Worm (Caenorhabditis elegans) whole organism, late embryonic: ENCODE data around the gene ran-1.
"Not testable (repeated sequence)": the region's sequence is repeated elsewhere in the genome, so short reads cannot be mapped to it uniquely, and the experiment has no call there.

Experiments used
- K02D7.2 ChIP-seq: sonication (generic microtip); optimal IDR thresholded peaks from 2 replicates; lab custom pipeline; 2017; ENCODE audit warnings: mild to moderate bottlenecking, missing genetic modification characterization, missing compliant biosample characterization
- K09A11.1 ChIP-seq: sonication (generic microtip); optimal IDR thresholded peaks from 2 replicates; lab custom pipeline; 2017; ENCODE audit warnings: antibody characterized with exemption, mild to moderate bottlenecking, missing genetic modification characterization, missing compliant biosample characterization; ENCODE audit not compliant: insufficient read depth
- ahr-1 ChIP-seq: sonication (generic microtip); optimal IDR thresholded peaks from 2 replicates; lab custom pipeline; 2016; ENCODE audit warnings: missing genetic modification characterization, missing compliant biosample characterization
- ama-1 ChIP-seq: fragments of 150-350 bp; optimal IDR thresholded peaks from 2 replicates; lab custom pipeline; 2014
- ceh-14 ChIP-seq: sonication (generic microtip); optimal IDR thresholded peaks from 2 replicates; lab custom pipeline; 2016; ENCODE audit warnings: missing genotype, missing genetic modification characterization, missing compliant biosample characterization
- ceh-19 ChIP-seq: fragments of 200-800 bp; sonication (Bioruptor generic); optimal IDR thresholded peaks from 2 replicates; lab custom pipeline; 2018; ENCODE audit warnings: mild to moderate bottlenecking, missing genetic modification characterization, missing compliant biosample characterization
- ceh-2 ChIP-seq: sonication (generic microtip); optimal IDR thresholded peaks from 2 replicates; lab custom pipeline; 2016; ENCODE audit warnings: missing genotype, missing genetic modification characterization, missing compliant biosample characterization
- ceh-24 ChIP-seq: sonication (generic microtip); optimal IDR thresholded peaks from 2 replicates; lab custom pipeline; 2016; ENCODE audit warnings: mild to moderate bottlenecking, missing genetic modification characterization, missing compliant biosample characterization
- ceh-30 ChIP-seq: fragments of 150-350 bp; optimal IDR thresholded peaks from 2 replicates; lab custom pipeline; 2014; ENCODE audit warnings: missing biosample characterization, missing genetic modification characterization
- ceh-34 ChIP-seq: sonication (generic microtip); optimal IDR thresholded peaks from 2 replicates; lab custom pipeline; 2016; ENCODE audit warnings: mild to moderate bottlenecking, missing genetic modification characterization, missing compliant biosample characterization
- ceh-48 ChIP-seq: sonication (generic microtip); optimal IDR thresholded peaks from 2 replicates; lab custom pipeline; 2016; ENCODE audit warnings: missing genetic modification characterization, inconsistent platforms, missing compliant biosample characterization
- ceh-9 ChIP-seq: sonication (generic microtip); optimal IDR thresholded peaks from 2 replicates; lab custom pipeline; 2016; ENCODE audit warnings: mild to moderate bottlenecking, missing genetic modification characterization, inconsistent platforms, missing compliant biosample characterization
- che-1 ChIP-seq: sonication (generic microtip); optimal IDR thresholded peaks from 2 replicates; lab custom pipeline; 2016; ENCODE audit warnings: mild to moderate bottlenecking, missing genetic modification characterization, missing compliant biosample characterization
- elt-2 ChIP-seq: sonication (generic microtip); optimal IDR thresholded peaks from 2 replicates; lab custom pipeline; 2016; ENCODE audit warnings: missing genetic modification reagents, missing genetic modification characterization, missing compliant biosample characterization
- elt-4 ChIP-seq: sonication (generic microtip); optimal IDR thresholded peaks from 2 replicates; lab custom pipeline; 2016; ENCODE audit warnings: missing genetic modification characterization, missing compliant biosample characterization
- fkh-10 ChIP-seq: fragments of 150-350 bp; optimal IDR thresholded peaks from 2 replicates; lab custom pipeline; 2014; ENCODE audit warnings: missing biosample characterization, missing genetic modification reagents, missing genetic modification characterization
- fkh-6 ChIP-seq: sonication (generic microtip); optimal IDR thresholded peaks from 2 replicates; lab custom pipeline; 2016; ENCODE audit warnings: missing genetic modification characterization, missing compliant biosample characterization
- gmeb-2 ChIP-seq: sonication (generic microtip); optimal IDR thresholded peaks from 2 replicates; lab custom pipeline; 2016; ENCODE audit warnings: missing genetic modification characterization, inconsistent platforms, missing compliant biosample characterization
- hlh-13 ChIP-seq: fragments of 200-800 bp; sonication (Bioruptor generic); optimal IDR thresholded peaks from 2 replicates; lab custom pipeline; 2018; ENCODE audit warnings: mild to moderate bottlenecking, missing genetic modification characterization, missing compliant biosample characterization
- hlh-15 ChIP-seq: sonication (generic microtip); optimal IDR thresholded peaks from 2 replicates; lab custom pipeline; 2016; ENCODE audit warnings: missing genetic modification characterization, missing compliant biosample characterization
- hlh-6 ChIP-seq: sonication (generic microtip); optimal IDR thresholded peaks from 2 replicates; lab custom pipeline; 2016; ENCODE audit warnings: missing genotype, missing genetic modification characterization, missing compliant biosample characterization
- lim-6 ChIP-seq: sonication (generic microtip); optimal IDR thresholded peaks from 2 replicates; lab custom pipeline; 2016; ENCODE audit warnings: missing genetic modification characterization, missing compliant biosample characterization
- lin-11 ChIP-seq: fragments of 200-800 bp; sonication (Bioruptor generic); optimal IDR thresholded peaks from 2 replicates; lab custom pipeline; 2018; ENCODE audit warnings: mild to moderate bottlenecking, missing genetic modification characterization, missing compliant biosample characterization
- madf-2 ChIP-seq: sonication (generic microtip); optimal IDR thresholded peaks from 2 replicates; lab custom pipeline; 2017; ENCODE audit warnings: missing genetic modification characterization, missing compliant biosample characterization
- mec-3 ChIP-seq: sonication (generic microtip); optimal IDR thresholded peaks from 2 replicates; lab custom pipeline; 2016; ENCODE audit warnings: borderline replicate concordance, missing genetic modification characterization, missing compliant biosample characterization
- nfya-1 ChIP-seq: sonication (generic microtip); optimal IDR thresholded peaks from 2 replicates; lab custom pipeline; 2017; ENCODE audit warnings: missing genetic modification characterization, mild to moderate bottlenecking, missing compliant biosample characterization, antibody characterized with exemption, moderate library complexity
- nhr-232 ChIP-seq: sonication (generic microtip); optimal IDR thresholded peaks from 2 replicates; lab custom pipeline; 2016; ENCODE audit warnings: missing genetic modification characterization, missing compliant biosample characterization
- npax-4 ChIP-seq: sonication (generic microtip); optimal IDR thresholded peaks from 2 replicates; lab custom pipeline; 2016; ENCODE audit warnings: missing genetic modification characterization, missing compliant biosample characterization
- odd-2 ChIP-seq: sonication (generic microtip); optimal IDR thresholded peaks from 2 replicates; lab custom pipeline; 2017; ENCODE audit warnings: antibody characterized with exemption, mild to moderate bottlenecking, missing genetic modification characterization, missing compliant biosample characterization
- rnt-1 ChIP-seq: sonication (generic microtip); optimal IDR thresholded peaks from 2 replicates; lab custom pipeline; 2016; ENCODE audit warnings: missing genetic modification characterization, missing compliant biosample characterization
- sox-4 ChIP-seq: sonication (generic microtip); optimal IDR thresholded peaks from 2 replicates; lab custom pipeline; 2017; ENCODE audit warnings: mild to moderate bottlenecking, missing genetic modification characterization, inconsistent platforms, missing compliant biosample characterization
- syd-9 ChIP-seq: sonication (generic microtip); optimal IDR thresholded peaks from 2 replicates; lab custom pipeline; 2016; ENCODE audit warnings: mild to moderate bottlenecking, missing genetic modification characterization, moderate library complexity, missing compliant biosample characterization
- ttx-3 ChIP-seq: sonication (generic microtip); optimal IDR thresholded peaks from 2 replicates; lab custom pipeline; 2016; ENCODE audit warnings: missing genetic modification reagents, missing genetic modification characterization, missing compliant biosample characterization
- unc-3 ChIP-seq, 2 experiments: fragments of 200-800 bp in 1 of 2; sonication (Bioruptor generic) in 1 of 2; sonication (generic microtip) in 1 of 2; conservative IDR thresholded peaks in 1 of 2; optimal IDR thresholded peaks in 1 of 2; 2 replicates each; pipeline versions ENCODE4 v1.3.6 to Lab custom; 2016 to 2022; ENCODE audit warnings: missing compliant biosample characterization in 2 of 2, missing genetic modification characterization in 2 of 2, missing genetic modification reagents in 1 of 2
- unc-42 ChIP-seq: sonication (generic microtip); optimal IDR thresholded peaks from 2 replicates; lab custom pipeline; 2016; ENCODE audit warnings: missing genotype, missing genetic modification characterization, missing compliant biosample characterization
- unc-55 ChIP-seq: sonication (generic microtip); optimal IDR thresholded peaks from 2 replicates; lab custom pipeline; 2017; ENCODE audit warnings: missing biosample characterization, missing genetic modification reagents, missing genetic modification characterization
- zip-5 ChIP-seq: sonication (generic microtip); optimal IDR thresholded peaks from 2 replicates; lab custom pipeline; 2016; ENCODE audit warnings: missing genetic modification characterization, missing compliant biosample characterization
- ztf-16 ChIP-seq: sonication (generic microtip); optimal IDR thresholded peaks from 2 replicates; lab custom pipeline; 2017; ENCODE audit warnings: missing genetic modification characterization, missing compliant biosample characterization

ran-1 gene

DNA sequence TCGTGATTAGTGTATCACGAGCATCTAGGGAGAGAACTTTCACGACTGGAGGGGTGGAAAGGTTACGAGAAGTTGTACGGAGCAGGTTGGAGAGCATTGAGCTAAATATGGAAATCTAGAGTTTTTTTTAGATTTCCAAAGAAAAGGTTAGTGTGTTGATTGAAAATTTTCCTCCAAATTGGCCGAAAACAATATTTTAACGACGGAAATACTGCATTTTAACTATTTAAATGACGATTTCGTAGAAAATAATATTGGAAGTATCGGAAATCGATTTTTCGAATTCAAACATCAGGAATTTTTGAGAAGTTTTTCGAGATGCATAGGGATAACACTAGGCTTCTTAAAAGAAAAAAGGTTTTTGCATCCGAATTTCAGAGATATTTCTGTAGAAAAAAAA, 10.9 kb upstream of the ran-1 start, which contains the start of gene K01G5.10:
K01G5.10 (minus strand) TSS at position 101 of the 400 bp plus-strand sequence.
- TF ChIP-seq ama-1 (lab: Kevin White, UChicago) (no peak), madf-2 (tag; lab: Kevin White, UChicago) (no peak)

- TF ChIP-seq unc-55 (no peak), syd-9 (tag; lab: Kevin White, UChicago) (no peak), unc-3 (GFP tag; conservative IDR thresholded peaks at IDR 0.05; lab: Robert Waterston, UW) (no peak), unc-3 (tag; optimal IDR thresholded peaks at IDR 0.05; lab: Kevin White, UChicago) (no peak), ceh-24 (tag; lab: Kevin White, UChicago) (no peak), ceh-19 (GFP tag; lab: Kevin White, UChicago) (no peak)
- TF ChIP-seq, all 69 proteins: peak for 0
Observed at ce11 chrIII:10757540-10757939, 10.0 kb upstream of the ran-1 start, which contains the start of gene rnf-113. rnf-113 (minus strand) TSS chrIII:10757640.

- no peak for TF ChIP-seq lim-6 (tag; lab: Kevin White, UChicago)
Observed at ce11 chrIII:10755480-10756066, 8.0 kb upstream of the ran-1 start, which contains the start of gene hpl-2. hpl-2 (minus strand) TSS chrIII:10755530.

DNA sequence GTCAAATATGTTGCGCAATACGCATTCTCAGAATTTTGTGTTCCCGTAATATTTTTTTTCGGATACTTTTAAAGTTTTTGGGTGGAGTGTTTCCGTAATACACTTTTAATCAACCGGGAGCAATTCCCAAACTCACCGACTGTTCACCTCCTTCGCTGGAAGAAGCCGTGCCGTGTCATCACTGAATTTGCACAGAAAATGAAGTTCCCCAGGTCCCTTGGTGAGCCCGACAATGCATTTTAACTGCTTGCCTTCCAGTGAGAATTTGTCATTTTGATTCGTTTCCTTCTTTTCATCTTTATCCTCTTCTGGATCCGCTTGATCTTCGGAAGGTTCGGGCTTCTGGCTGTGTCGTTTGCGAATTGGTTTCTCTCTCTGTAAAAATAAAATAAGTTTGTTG, 6.9 kb upstream of the ran-1 start:
- no peak for TF ChIP-seq ceh-34 (tag; lab: Kevin White, UChicago)
- no peak for TF ChIP-seq zip-5 (tag; lab: Kevin White, UChicago)
- TF ChIP-seq K02D7.2 = no peak
- TF ChIP-seq ahr-1 = no peak
- TF ChIP-seq hlh-6 (tag; lab: Kevin White, UChicago) = no peak
- no peak for TF ChIP-seq gmeb-2 (tag; lab: Kevin White, UChicago)
- TF ChIP-seq rnt-1 (tag; lab: Kevin White, UChicago) = no peak
- no peak for TF ChIP-seq ceh-2
- TF ChIP-seq lin-11 (tag; lab: Kevin White, UChicago) = no peak
- TF ChIP-seq sox-4 (tag; lab: Kevin White, UChicago) = no peak
- TF ChIP-seq nfya-1 (tag; lab: Kevin White, UChicago) = no peak
- TF ChIP-seq hlh-13 (GFP tag; lab: Kevin White, UChicago) = no peak

ce11 chrIII:10750043-10750442, 2.5 kb upstream of the ran-1 start, which contains the start of gene enu-3.6:
enu-3.6 (plus strand) TSS chrIII:10750434.
- TF ChIP-seq elt-4 (tag; lab: Kevin White, UChicago); hlh-15 (tag; lab: Kevin White, UChicago); fkh-10 (GFP tag; lab: Kevin White, UChicago): not testable (repeated sequence)

- no peak for TF ChIP-seq ceh-14 (tag; lab: Kevin White, UChicago)
Observed at ce11 chrIII:10746406-10746807, 1.1 kb downstream of the ran-1 start.

DNA sequence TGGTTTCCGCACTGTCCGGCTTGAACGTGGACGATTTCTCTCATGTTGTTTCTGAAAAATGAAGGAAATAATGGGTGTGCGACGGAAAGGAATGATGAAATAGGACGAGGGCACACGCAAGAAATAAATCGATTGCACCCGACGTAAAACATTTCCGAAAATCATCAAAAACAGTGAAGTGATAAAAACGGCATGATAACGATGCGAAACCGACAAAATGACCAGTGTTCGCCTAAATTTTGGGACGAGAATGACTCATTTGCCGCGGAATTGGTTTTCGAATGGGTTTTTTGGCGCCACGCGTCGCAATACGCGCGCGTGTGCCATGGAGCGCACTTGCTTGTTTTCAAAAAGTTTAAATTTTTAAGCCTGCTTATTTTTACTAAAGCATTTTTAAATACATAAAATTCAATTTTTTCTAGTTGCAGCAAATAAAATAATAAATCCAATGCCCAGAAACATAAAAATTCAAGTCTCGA, 5.1 kb downstream of the ran-1 start, which contains the start of the genes tbb-1 and rib-2:
tbb-1 (minus strand) TSS at position 51 of the 479 bp plus-strand sequence.
rib-2 (plus strand) TSS at position 429 of the 479 bp plus-strand sequence.
- TF ChIP-seq ceh-9 (tag; lab: Kevin White, UChicago) (no peak), K02D7.2 (no peak), nfya-1 (tag; lab: Kevin White, UChicago) (peak; percentile 34), mec-3 (tag; lab: Kevin White, UChicago) (no peak), nhr-232 (tag; lab: Kevin White, UChicago) (no peak), elt-2 (peak; percentile 37), sox-4 (tag; lab: Kevin White, UChicago) (no peak), ceh-14 (tag; lab: Kevin White, UChicago) (peak; percentile 11), npax-4 (tag; lab: Kevin White, UChicago) (no peak), che-1 (no peak), ceh-2 (no peak), syd-9 (tag; lab: Kevin White, UChicago) (no peak), ttx-3 (no peak), rnt-1 (tag; lab: Kevin White, UChicago) (no peak), ceh-30 (tag; lab: Kevin White, UChicago) (peak; percentile 32), fkh-6 (tag; lab: Kevin White, UChicago) (no peak), hlh-13 (GFP tag; lab: Kevin White, UChicago) (no peak), unc-42 (tag; lab: Kevin White, UChicago) (peak; percentile 31), ceh-48 (tag; lab: Kevin White, UChicago) (no peak), ztf-16 (tag; lab: Kevin White, UChicago) (no peak), odd-2 (tag; lab: Kevin White, UChicago) (no peak), K09A11.1 (tag; lab: Kevin White, UChicago) (no peak)
